Worm (Caenorhabditis elegans) whole organism, midembryonic: ENCODE measurements around the gene sru-25.

Experiments
- flt-1 ChIP-seq: fragments of 200-800 bp; sonication (Bioruptor generic); IDR thresholded peaks from 2 replicates; pipeline ENCODE4 v1.3.6; 2022; ENCODE audit warnings: missing genetic modification characterization, missing compliant biosample characterization
- tab-1 ChIP-seq: fragments of 200-800 bp; sonication (Bioruptor generic); IDR thresholded peaks from 2 replicates; pipeline ENCODE4 v1.3.6; 2022; ENCODE audit warnings: missing genetic modification characterization, missing compliant biosample characterization

- TF ChIP-seq flt-1: no peak
- no peak for TF ChIP-seq tab-1
Observed at ce11 chrV:679663-680062, 5.5 kb upstream of the sru-25 start, which contains the start of gene srx-22.
